Fruit fly (Drosophila melanogaster) whole organism, embryonic: Measurements from ENCODE around the gene mop.

ENCODE experiments used
- Atf3 ChIP-seq: fragments of 200-800 bp; sonication (Bioruptor generic); optimal IDR thresholded peaks from 3 replicates; lab custom pipeline; 2016; ENCODE audit warnings: missing biosample characterization, missing genetic modification characterization
- Bteb2 ChIP-seq: fragments of 200-800 bp; sonication (Bioruptor generic); optimal IDR thresholded peaks from 2 replicates; lab custom pipeline; 2016; ENCODE audit warnings: missing biosample characterization, missing genetic modification characterization
- CG10209 ChIP-seq: fragments of 200-800 bp; sonication (Bioruptor generic); optimal IDR thresholded peaks from 3 replicates; lab custom pipeline; 2017; ENCODE audit warnings: missing biosample characterization, mild to moderate bottlenecking, missing genetic modification characterization, missing genetic modification reagents
- CG11560 ChIP-seq: fragments of 200-800 bp; sonication (Bioruptor generic); IDR thresholded peaks from 3 replicates; pipeline ENCODE4 v1.3.6; 2022; ENCODE audit warnings: missing biosample characterization, missing genetic modification characterization
- CG12071 ChIP-seq: fragments of 200-800 bp; sonication (Bioruptor generic); optimal IDR thresholded peaks from 3 replicates; lab custom pipeline; 2018; ENCODE audit warnings: missing biosample characterization, mild to moderate bottlenecking, missing genetic modification characterization
- CG12104 ChIP-seq: fragments of 200-800 bp; sonication (Bioruptor generic); optimal IDR thresholded peaks from 3 replicates; lab custom pipeline; 2016; ENCODE audit warnings: missing biosample characterization, missing genetic modification characterization
- CG12236 ChIP-seq: fragments of 200-800 bp; sonication (Bioruptor generic); optimal IDR thresholded peaks from 2 replicates; lab custom pipeline; 2016; ENCODE audit warnings: missing biosample characterization, missing genetic modification characterization
- CG13624 ChIP-seq: fragments of 200-800 bp; sonication (Bioruptor generic); optimal IDR thresholded peaks from 2 replicates; lab custom pipeline; 2016; ENCODE audit warnings: missing biosample characterization, missing genetic modification characterization
- CG13894 ChIP-seq: fragments of 200-800 bp; sonication (Bioruptor generic); optimal IDR thresholded peaks from 3 replicates; lab custom pipeline; 2018; ENCODE audit warnings: missing biosample characterization, mild to moderate bottlenecking, missing genetic modification characterization, moderate library complexity
- CG15269 ChIP-seq: fragments of 200-800 bp; sonication (Bioruptor generic); optimal IDR thresholded peaks from 2 replicates; lab custom pipeline; 2018; ENCODE audit warnings: missing biosample characterization, mild to moderate bottlenecking, missing genetic modification characterization, moderate library complexity
- CG1529 ChIP-seq: fragments of 200-800 bp; sonication (Bioruptor generic); optimal IDR thresholded peaks from 3 replicates; lab custom pipeline; 2018; ENCODE audit warnings: missing biosample characterization, missing genetic modification characterization
- CG15696 ChIP-seq: fragments of 200-800 bp; sonication (Bioruptor generic); optimal IDR thresholded peaks from 2 replicates; lab custom pipeline; 2019; ENCODE audit warnings: missing biosample characterization, mild to moderate bottlenecking, missing genetic modification characterization, moderate library complexity
- CG16815 ChIP-seq: fragments of 200-800 bp; sonication (Bioruptor generic); optimal IDR thresholded peaks from 3 replicates; lab custom pipeline; 2017; ENCODE audit warnings: missing biosample characterization, mild to moderate bottlenecking, missing genetic modification characterization
- CG17328 ChIP-seq: fragments of 200-800 bp; sonication (Bioruptor generic); IDR thresholded peaks from 2 replicates; pipeline ENCODE4 v1.3.6; 2022; ENCODE audit warnings: missing biosample characterization, missing genetic modification characterization
- CG17829 ChIP-seq: fragments of 200-800 bp; optimal IDR thresholded peaks from 2 replicates; lab custom pipeline; 2019; ENCODE audit warnings: missing biosample characterization, mild to moderate bottlenecking, missing genetic modification characterization, moderate library complexity
- CG18262 ChIP-seq: fragments of 200-800 bp; optimal IDR thresholded peaks from 3 replicates; lab custom pipeline; 2019; ENCODE audit warnings: missing biosample characterization, mild to moderate bottlenecking, missing genetic modification characterization, moderate library complexity
- CG18764 ChIP-seq: fragments of 200-800 bp; sonication (Bioruptor generic); optimal IDR thresholded peaks from 3 replicates; lab custom pipeline; 2016; ENCODE audit warnings: missing biosample characterization, missing genetic modification characterization
- CG3995 ChIP-seq: fragments of 200-800 bp; sonication (Bioruptor generic); optimal IDR thresholded peaks from 3 replicates; lab custom pipeline; 2016; ENCODE audit warnings: missing biosample characterization, missing genetic modification characterization
- CG6272 ChIP-seq: fragments of 200-800 bp; sonication (Bioruptor generic); IDR thresholded peaks from 2 replicates; pipeline ENCODE4 v1.3.6; 2022; ENCODE audit warnings: missing biosample characterization, missing genetic modification characterization
- CG6689 ChIP-seq: fragments of 200-800 bp; sonication (Bioruptor generic); IDR thresholded peaks from 2 replicates; pipeline ENCODE4 v1.3.6; 2022; ENCODE audit warnings: missing biosample characterization, missing genetic modification characterization
- CG6765 ChIP-seq: fragments of 200-800 bp; sonication (Bioruptor generic); optimal IDR thresholded peaks from 3 replicates; lab custom pipeline; 2017; ENCODE audit warnings: missing biosample characterization, mild to moderate bottlenecking, missing genetic modification characterization
- CG7963 ChIP-seq: fragments of 200-800 bp; sonication (Bioruptor generic); IDR thresholded peaks from 3 replicates; pipeline ENCODE4 v1.3.6; 2022; ENCODE audit warnings: missing biosample characterization, missing genetic modification characterization; ENCODE audit not compliant: partially characterized antibody
- CG9609 ChIP-seq: fragments of 200-800 bp; sonication (Bioruptor generic); optimal IDR thresholded peaks from 3 replicates; lab custom pipeline; 2016; ENCODE audit warnings: missing biosample characterization, missing genetic modification characterization
- CG9797 ChIP-seq: fragments of 200-800 bp; sonication (Bioruptor generic); optimal IDR thresholded peaks from 3 replicates; lab custom pipeline; 2018; ENCODE audit warnings: missing biosample characterization, mild to moderate bottlenecking, missing genetic modification characterization
- CG9876 ChIP-seq: fragments of 200-800 bp; sonication (Bioruptor generic); optimal IDR thresholded peaks from 2 replicates; lab custom pipeline; 2016; ENCODE audit warnings: missing biosample characterization, missing genetic modification characterization
- CTCF ChIP-seq: fragments of 200-800 bp; sonication (Bioruptor generic); optimal IDR thresholded peaks from 2 replicates; lab custom pipeline; 2017; ENCODE audit warnings: missing biosample characterization, mild to moderate bottlenecking, missing genetic modification characterization, moderate library complexity
- D19A ChIP-seq: fragments of 200-800 bp; optimal IDR thresholded peaks from 3 replicates; lab custom pipeline; 2019; ENCODE audit warnings: missing biosample characterization, mild to moderate bottlenecking, missing genetic modification characterization, moderate library complexity
- Dref ChIP-seq: fragments of 200-800 bp; sonication (Bioruptor generic); IDR thresholded peaks from 2 replicates; pipeline ENCODE4 v1.3.6; 2022; ENCODE audit warnings: missing biosample characterization, missing genetic modification characterization
- Ets65A ChIP-seq: fragments of 200-800 bp; sonication (Bioruptor generic); peaks from one replicate; lab custom pipeline; 2016; ENCODE audit warnings: missing biosample characterization, missing genetic modification characterization
- Gsc ChIP-seq: fragments of 200-800 bp; sonication (Bioruptor generic); IDR thresholded peaks from 2 replicates; pipeline ENCODE4 v1.3.6; 2022; ENCODE audit warnings: missing biosample characterization, missing genetic modification characterization
- Hr3 ChIP-seq: fragments of 200-800 bp; sonication (Bioruptor generic); optimal IDR thresholded peaks from 3 replicates; lab custom pipeline; 2016; ENCODE audit warnings: missing biosample characterization, missing genetic modification characterization
- Hr39 ChIP-seq: fragments of >200 bp; optimal IDR thresholded peaks from 2 replicates; lab custom pipeline; 2017
- Hsf ChIP-seq: fragments of 200-800 bp; sonication (Bioruptor generic); optimal IDR thresholded peaks from 3 replicates; lab custom pipeline; 2016; ENCODE audit warnings: missing biosample characterization, missing genetic modification characterization
- MBD-R2 ChIP-seq: fragments of 200-800 bp; sonication (Bioruptor generic); IDR thresholded peaks from 2 replicates; pipeline ENCODE4 v1.3.6; 2022; ENCODE audit warnings: missing biosample characterization, missing genetic modification characterization
- MTF-1 ChIP-seq: fragments of 200-800 bp; sonication (Bioruptor generic); optimal IDR thresholded peaks from 2 replicates; lab custom pipeline; 2018; ENCODE audit warnings: missing biosample characterization, mild to moderate bottlenecking, missing genetic modification characterization, borderline replicate concordance
- Mad ChIP-seq: fragments of 200-800 bp; sonication (Bioruptor generic); optimal IDR thresholded peaks from 2 replicates; lab custom pipeline; 2016; ENCODE audit warnings: missing biosample characterization, missing genetic modification characterization
- NK7.1 ChIP-seq: fragments of 200-800 bp; sonication (Bioruptor generic); optimal IDR thresholded peaks from 3 replicates; lab custom pipeline; 2016; ENCODE audit warnings: missing biosample characterization, missing genetic modification characterization
- Ravus ChIP-seq: fragments of 200-800 bp; sonication (Bioruptor generic); IDR thresholded peaks from 2 replicates; pipeline ENCODE4 v1.3.6; 2022; ENCODE audit warnings: missing biosample characterization, missing genetic modification characterization
- Spps ChIP-seq: fragments of 200-800 bp; sonication (Bioruptor generic); optimal IDR thresholded peaks from 2 replicates; lab custom pipeline; 2018; ENCODE audit warnings: missing biosample characterization, mild to moderate bottlenecking, missing genetic modification characterization
- bbx ChIP-seq: fragments of 200-800 bp; sonication (Bioruptor generic); IDR thresholded peaks from 2 replicates; pipeline ENCODE4 v1.3.6; 2022; ENCODE audit warnings: missing biosample characterization, missing genetic modification characterization; ENCODE audit not compliant: partially characterized antibody
- chn ChIP-seq: fragments of 200-800 bp; sonication (Bioruptor generic); optimal IDR thresholded peaks from 2 replicates; lab custom pipeline; 2016; ENCODE audit warnings: missing biosample characterization, missing genetic modification characterization
- crc ChIP-seq: fragments of 200-800 bp; sonication (Bioruptor generic); optimal IDR thresholded peaks from 2 replicates; lab custom pipeline; 2016; ENCODE audit warnings: missing biosample characterization, missing genetic modification characterization
- eyg ChIP-seq: fragments of 200-800 bp; sonication (Bioruptor generic); optimal IDR thresholded peaks from 3 replicates; lab custom pipeline; 2016; ENCODE audit warnings: missing biosample characterization, missing genetic modification characterization
- fd102C ChIP-seq: fragments of 200-800 bp; sonication (Bioruptor generic); optimal IDR thresholded peaks from 2 replicates; lab custom pipeline; 2018; ENCODE audit warnings: missing biosample characterization, mild to moderate bottlenecking, missing genetic modification characterization, moderate library complexity
- gfzf ChIP-seq: fragments of 200-800 bp; sonication (Bioruptor generic); optimal IDR thresholded peaks from 2 replicates; lab custom pipeline; 2016; ENCODE audit warnings: missing biosample characterization, mild to moderate bottlenecking, missing genetic modification characterization, moderate library complexity
- hkb ChIP-seq, 2 experiments: fragments of 200-800 bp in 1 of 2; fragments of >200 bp in 1 of 2; sonication (Bioruptor generic) in 1 of 2; IDR thresholded peaks in 1 of 2; optimal IDR thresholded peaks in 1 of 2; 2 replicates each; pipeline versions ENCODE4 v1.3.6 to Lab custom; 2017 to 2022; ENCODE audit warnings: missing biosample characterization in 1 of 2, missing genetic modification characterization in 1 of 2
- ind ChIP-seq: fragments of 200-800 bp; sonication (Bioruptor generic); optimal IDR thresholded peaks from 3 replicates; lab custom pipeline; 2016; ENCODE audit warnings: missing biosample characterization, missing genetic modification characterization
- insv ChIP-seq, 2 experiments: fragments of 200-800 bp; sonication (Bioruptor generic); optimal IDR thresholded peaks; 3 replicates each; lab custom pipeline; 2016 to 2018; ENCODE audit warnings: missing biosample characterization in 2 of 2, missing genetic modification characterization in 2 of 2
- jigr1 ChIP-seq: fragments of 200-800 bp; sonication (Bioruptor generic); IDR thresholded peaks from 3 replicates; pipeline ENCODE4 v1.3.6; 2022; ENCODE audit warnings: missing biosample characterization, missing genetic modification characterization
- knrl ChIP-seq: fragments of 200-800 bp; sonication (Bioruptor generic); IDR thresholded peaks from 3 replicates; pipeline ENCODE4 v1.3.6; 2022; ENCODE audit warnings: missing biosample characterization, missing genetic modification characterization; ENCODE audit not compliant: partially characterized antibody
- rib ChIP-seq: fragments of 200-800 bp; sonication (Bioruptor generic); IDR thresholded peaks from 2 replicates; pipeline ENCODE4 v1.3.6; 2022; ENCODE audit warnings: missing biosample characterization, missing genetic modification characterization
- trh ChIP-seq: fragments of 200-800 bp; sonication (Bioruptor generic); optimal IDR thresholded peaks from 2 replicates; lab custom pipeline; 2016; ENCODE audit warnings: missing biosample characterization, missing genetic modification characterization
- z ChIP-seq: fragments of 200-800 bp; sonication (Bioruptor generic); IDR thresholded peaks from 3 replicates; pipeline ENCODE4 v1.3.6; 2022; ENCODE audit warnings: missing biosample characterization, missing genetic modification characterization

mop gene

DNA sequence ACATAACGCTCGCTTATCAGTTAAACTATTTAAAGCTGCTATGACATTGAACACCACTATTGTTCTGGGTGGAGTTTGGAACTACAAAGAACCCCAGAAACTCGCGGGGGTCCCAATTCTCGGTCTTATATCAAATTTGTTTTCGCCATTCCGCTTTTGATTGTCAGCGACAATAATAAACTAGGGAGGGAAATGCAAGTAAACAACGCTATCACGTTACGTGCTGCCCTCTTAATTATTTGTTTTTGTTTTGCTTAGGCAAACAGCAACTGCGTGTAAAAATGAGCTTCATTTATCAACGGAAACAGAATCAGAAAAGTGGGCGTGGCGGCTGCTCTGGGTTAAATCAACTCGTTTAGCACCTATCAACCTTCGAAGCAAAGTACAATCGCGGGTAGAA is 4.3 kb upstream of the mop start:
- TF ChIP-seq Ets65A (GFP tag; lab: Kevin White, UChicago) (no peak), D19A (peak; percentile 12), CG18764 (GFP tag; lab: Kevin White, UChicago) (no peak), CG12071 (peak; percentile 71), insv (GFP tag; optimal IDR thresholded peaks at IDR 0.05; lab: Kevin White, UChicago) (no peak), CG17829 (no peak), hkb (optimal IDR thresholded peaks at IDR 0.05; lab: Kevin White, UChicago) (no peak), hkb (GFP tag; IDR thresholded peaks at IDR 0.05; lab: Robert Waterston, UW) (peak; percentile 54), CG12104 (GFP tag; lab: Kevin White, UChicago) (no peak), Bteb2 (GFP tag; lab: Kevin White, UChicago) (no peak), MBD-R2 (GFP tag; lab: Robert Waterston, UW) (no peak), rib (GFP tag; lab: Robert Waterston, UW) (no peak), CG16815 (GFP tag; lab: Kevin White, UChicago) (no peak), CG17328 (0 out of 2 replicates have a peak, but pooled peaks have one; percentile 21), eyg (GFP tag; lab: Kevin White, UChicago) (no peak), Atf3 (no peak), trh (no peak), Ravus (GFP tag; lab: Robert Waterston, UW) (no peak), CG15696 (peak; percentile 55), CG9797 (GFP tag; lab: Kevin White, UChicago) (no peak), crc (GFP tag; lab: Kevin White, UChicago) (no peak), CG13894 (tag; lab: Kevin White, UChicago) (no peak), Dref (GFP tag; lab: Robert Waterston, UW) (no peak), Hr39 (lab: Kevin White, UChicago) (no peak), Hr3 (GFP tag; lab: Kevin White, UChicago) (no peak), Mad (GFP tag; lab: Kevin White, UChicago) (no peak), CG6272 (GFP tag; lab: Robert Waterston, UW) (no peak), CG10209 (GFP tag; lab: Kevin White, UChicago) (peak; percentile 50), fd102C (GFP tag; lab: Kevin White, UChicago) (no peak), CG11560 (no peak), jigr1 (GFP tag; lab: Robert Waterston, UW) (no peak), CG9609 (GFP tag; lab: Kevin White, UChicago) (no peak), MTF-1 (peak; percentile 79), CG18262 (tag; lab: Kevin White, UChicago) (no peak), chn (no peak), CG15269 (tag; lab: Kevin White, UChicago) (no peak), Gsc (no peak), CG9876 (GFP tag; lab: Kevin White, UChicago) (no peak), knrl (GFP tag; lab: Robert Waterston, UW) (no peak), CG7963 (no peak), Hsf (no peak), CG6765 (GFP tag; lab: Kevin White, UChicago) (peak; percentile 44), CG12236 (GFP tag; lab: Kevin White, UChicago) (peak; percentile 46), CG6689 (no peak), bbx (no peak), CG13624 (GFP tag; lab: Kevin White, UChicago) (no peak), CTCF (GFP tag; lab: Kevin White, UChicago) (no peak), CG1529 (GFP tag; lab: Kevin White, UChicago) (peak; percentile 17), Spps (tag; lab: Kevin White, UChicago) (no peak), CG3995 (GFP tag; lab: Kevin White, UChicago) (no peak), ind (GFP tag; lab: Kevin White, UChicago) (no peak), NK7.1 (GFP tag; lab: Kevin White, UChicago) (no peak), z (GFP tag; lab: Robert Waterston, UW) (0 out of 3 replicates have a peak, but pooled peaks have one; percentile 12), gfzf (GFP tag; lab: Kevin White, UChicago) (no peak)
